Fruit fly (Drosophila melanogaster) whole organism, adult: ENCODE measurements around the gene Prat.

Experiments
- CG11617 ChIP-seq: fragments of 200-800 bp; sonication (Bioruptor generic); optimal IDR thresholded peaks from 2 replicates; lab custom pipeline; 2017; ENCODE audit warnings: mild to moderate bottlenecking, missing biosample characterization, missing genetic modification reagents, missing genetic modification characterization
- CG14711 ChIP-seq: fragments of 200-800 bp; sonication (Bioruptor generic); optimal IDR thresholded peaks from 2 replicates; lab custom pipeline; 2018; ENCODE audit warnings: missing biosample characterization, mild to moderate bottlenecking, missing genetic modification characterization, moderate library complexity
- CG33017 ChIP-seq: fragments of 200-800 bp; sonication (Bioruptor generic); optimal IDR thresholded peaks from 2 replicates; lab custom pipeline; 2018; ENCODE audit warnings: missing biosample characterization, mild to moderate bottlenecking, missing genetic modification characterization, moderate library complexity
- CG5204 ChIP-seq: fragments of 200-800 bp; sonication (Bioruptor generic); optimal IDR thresholded peaks from 2 replicates; lab custom pipeline; 2016; ENCODE audit warnings: missing biosample characterization, missing genetic modification characterization
- CG7101 ChIP-seq: fragments of 200-800 bp; sonication (Bioruptor generic); optimal IDR thresholded peaks from 2 replicates; lab custom pipeline; 2018; ENCODE audit warnings: missing biosample characterization, mild to moderate bottlenecking, missing genetic modification characterization, moderate library complexity
- Crg-1 ChIP-seq: fragments of 200-800 bp; sonication (Bioruptor generic); optimal IDR thresholded peaks from 2 replicates; lab custom pipeline; 2016; ENCODE audit warnings: missing biosample characterization, missing genetic modification characterization
- bab1 ChIP-seq: fragments of 200-800 bp; sonication (Bioruptor generic); optimal IDR thresholded peaks from 3 replicates; lab custom pipeline; 2019; ENCODE audit warnings: missing biosample characterization, mild to moderate bottlenecking, missing genetic modification characterization, moderate library complexity
- kay ChIP-seq: fragments of 200-800 bp; sonication (Bioruptor generic); peaks from one replicate; lab custom pipeline; 2016; ENCODE audit warnings: missing biosample characterization, missing genetic modification characterization, borderline replicate concordance
- tj ChIP-seq: fragments of 200-800 bp; sonication (Bioruptor generic); optimal IDR thresholded peaks from 3 replicates; lab custom pipeline; 2017; ENCODE audit warnings: missing biosample characterization, mild to moderate bottlenecking, missing genetic modification characterization, moderate library complexity
- toe ChIP-seq: fragments of 200-800 bp; sonication (Bioruptor generic); optimal IDR thresholded peaks from 2 replicates; lab custom pipeline; 2016; ENCODE audit warnings: missing biosample characterization, missing genetic modification characterization

- TF ChIP-seq CG11617 (GFP tag; lab: Kevin White, UChicago) (no peak), bab1 (GFP tag; lab: Kevin White, UChicago) (no peak), Crg-1 (GFP tag; lab: Kevin White, UChicago) (no peak), CG5204 (GFP tag; lab: Kevin White, UChicago) (no peak), CG33017 (tag; lab: Kevin White, UChicago) (no peak), kay (GFP tag; lab: Kevin White, UChicago) (no peak), tj (GFP tag; lab: Kevin White, UChicago) (no peak), toe (GFP tag; lab: Kevin White, UChicago) (no peak), CG7101 (tag; lab: Kevin White, UChicago) (no peak), CG14711 (tag; lab: Kevin White, UChicago) (no peak)
Observed at dm6 chr3R:7926354-7926753, 14.8 kb upstream of the Prat start.
